Worm (Caenorhabditis elegans): ENCODE results near the gene rad-23.

DNA sequence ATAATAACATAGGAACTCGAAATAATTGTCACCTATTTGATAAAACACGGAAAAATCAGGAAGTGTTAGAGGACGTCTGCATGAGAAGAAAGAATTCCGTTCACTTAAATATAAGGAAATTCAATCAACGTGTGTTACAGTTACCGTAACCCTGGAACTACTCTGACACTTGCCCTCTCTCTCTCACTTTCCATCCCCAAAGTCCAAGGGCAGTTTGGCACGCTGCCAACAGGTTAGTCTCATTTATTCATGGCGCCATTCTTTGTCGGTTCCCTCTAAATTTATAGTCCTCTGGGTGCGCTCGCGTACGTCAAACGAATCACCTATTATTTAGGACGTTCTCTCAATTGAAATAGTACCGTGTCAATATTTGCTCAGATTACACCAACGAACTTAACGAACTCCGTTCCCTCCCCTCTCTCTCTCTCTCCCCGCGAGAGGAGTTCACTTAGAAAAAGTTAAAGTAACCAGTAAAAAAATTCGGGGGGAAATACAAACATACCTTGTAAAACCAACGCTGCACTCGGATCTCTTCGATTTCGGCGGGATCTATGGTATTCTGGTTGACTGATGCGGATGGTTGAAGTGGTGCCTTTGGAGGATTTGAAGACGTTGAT is 31.8 kb downstream of the rad-23 start:
- no peak for TF ChIP-seq him-1 (tag; optimal IDR thresholded peaks at IDR 0.05)
- TF ChIP-seq W03F9.2 (tag; optimal IDR thresholded peaks at IDR 0.05), result no peak
- TF ChIP-seq dao-5 (tag; optimal IDR thresholded peaks at IDR 0.05), result no peak

Data from whole organism, L4/young adult.